Worm (Caenorhabditis elegans) whole organism, L2 larva: ENCODE measurements around the gene C29E4.15.

Experiments
- C34F6.9 ChIP-seq: fragments of 150-350 bp; optimal IDR thresholded peaks from 2 replicates; lab custom pipeline; 2014; ENCODE audit warnings: missing biosample characterization, missing genetic modification characterization
- F13H6.1 ChIP-seq: sonication (generic microtip); optimal IDR thresholded peaks from 2 replicates; lab custom pipeline; 2016; ENCODE audit warnings: missing genetic modification characterization, missing compliant biosample characterization
- R02D3.7 ChIP-seq: fragments of 150-350 bp; optimal IDR thresholded peaks from 2 replicates; lab custom pipeline; 2014; ENCODE audit warnings: missing biosample characterization, missing genetic modification characterization
- Y55F3AM.14 ChIP-seq: fragments of 200-800 bp; sonication (Bioruptor generic); optimal IDR thresholded peaks from 2 replicates; lab custom pipeline; 2018; ENCODE audit warnings: mild to moderate bottlenecking, missing genetic modification characterization, missing compliant biosample characterization
- ZK546.5 ChIP-seq: sonication (generic microtip); optimal IDR thresholded peaks from 2 replicates; lab custom pipeline; 2017; ENCODE audit warnings: missing biosample characterization, missing genetic modification characterization
- alr-1 ChIP-seq: fragments of 150-350 bp; optimal IDR thresholded peaks from 2 replicates; lab custom pipeline; 2014; ENCODE audit warnings: missing biosample characterization, missing genetic modification characterization
- aly-2 ChIP-seq: fragments of 150-350 bp; optimal IDR thresholded peaks from 2 replicates; lab custom pipeline; 2014; ENCODE audit warnings: missing biosample characterization, missing genetic modification characterization
- ama-1 ChIP-seq: fragments of 150-350 bp; optimal IDR thresholded peaks from 2 replicates; lab custom pipeline; 2018; ENCODE audit warnings: inconsistent platforms
- blmp-1 ChIP-seq: sonication (generic microtip); optimal IDR thresholded peaks from 2 replicates; lab custom pipeline; 2017; ENCODE audit warnings: missing genetic modification characterization, mild to moderate bottlenecking, missing compliant biosample characterization, antibody characterized with exemption, moderate library complexity; ENCODE audit not compliant: insufficient read depth
- ceh-16 ChIP-seq: fragments of 150-350 bp; optimal IDR thresholded peaks from 2 replicates; lab custom pipeline; 2014; ENCODE audit warnings: missing biosample characterization, missing genetic modification characterization
- crh-2 ChIP-seq: sonication (generic microtip); optimal IDR thresholded peaks from 2 replicates; lab custom pipeline; 2017; ENCODE audit warnings: missing biosample characterization, missing genetic modification characterization
- egl-27 ChIP-seq: sonication (generic microtip); optimal IDR thresholded peaks from 3 replicates; lab custom pipeline; 2017; ENCODE audit warnings: missing biosample characterization, missing genetic modification reagents, missing genetic modification characterization
- elt-1 ChIP-seq: fragments of 150-350 bp; optimal IDR thresholded peaks from 2 replicates; lab custom pipeline; 2014; ENCODE audit warnings: missing biosample characterization, missing genetic modification characterization
- elt-3 ChIP-seq: sonication (generic microtip); optimal IDR thresholded peaks from 2 replicates; lab custom pipeline; 2017; ENCODE audit warnings: missing biosample characterization, missing genetic modification characterization
- fos-1 ChIP-seq: fragments of 150-350 bp; optimal IDR thresholded peaks from 2 replicates; lab custom pipeline; 2014; ENCODE audit warnings: missing biosample characterization, missing genetic modification characterization
- gmeb-1 ChIP-seq: fragments of 150-350 bp; optimal IDR thresholded peaks from 2 replicates; lab custom pipeline; 2014; ENCODE audit warnings: missing biosample characterization, missing genetic modification characterization
- lin-11 ChIP-seq: fragments of 150-350 bp; sonication (generic microtip); optimal IDR thresholded peaks from 2 replicates; lab custom pipeline; 2014; ENCODE audit warnings: missing biosample characterization, missing genetic modification characterization, inconsistent platforms, mixed read lengths
- lin-13 ChIP-seq: fragments of 150-350 bp; optimal IDR thresholded peaks from 2 replicates; lab custom pipeline; 2014; ENCODE audit warnings: missing biosample characterization, missing genetic modification reagents, missing genetic modification characterization
- lin-39 ChIP-seq: fragments of 150-350 bp; optimal IDR thresholded peaks from 2 replicates; lab custom pipeline; 2014; ENCODE audit warnings: missing biosample characterization, missing genetic modification reagents, missing genetic modification characterization
- lsy-2 ChIP-seq, 2 experiments: fragments of 150-350 bp in 1 of 2; sonication (generic microtip) in 1 of 2; optimal IDR thresholded peaks; 2 replicates each; lab custom pipeline; 2014 to 2017; ENCODE audit warnings: missing biosample characterization in 2 of 2, missing genetic modification characterization in 2 of 2
- mab-5 ChIP-seq: fragments of 150-350 bp; optimal IDR thresholded peaks from 2 replicates; lab custom pipeline; 2014; ENCODE audit warnings: missing biosample characterization, missing genetic modification characterization
- mbf-1 ChIP-seq: sonication (generic microtip); optimal IDR thresholded peaks from 2 replicates; lab custom pipeline; 2017; ENCODE audit warnings: missing biosample characterization, missing genetic modification characterization
- mdl-1 ChIP-seq, 2 experiments: fragments of 150-350 bp in 1 of 2; sonication (generic microtip) in 1 of 2; optimal IDR thresholded peaks; 2 replicates each; lab custom pipeline; 2017; ENCODE audit warnings: missing biosample characterization in 2 of 2, missing genetic modification characterization in 2 of 2
- nhr-10 ChIP-seq: sonication (generic microtip); optimal IDR thresholded peaks from 2 replicates; lab custom pipeline; 2017; ENCODE audit warnings: missing biosample characterization, missing genetic modification characterization
- nhr-12 ChIP-seq: fragments of 150-350 bp; optimal IDR thresholded peaks from 2 replicates; lab custom pipeline; 2014; ENCODE audit warnings: missing biosample characterization, missing genetic modification characterization
- nhr-129 ChIP-seq: fragments of 150-350 bp; optimal IDR thresholded peaks from 2 replicates; lab custom pipeline; 2014; ENCODE audit warnings: missing biosample characterization, missing genetic modification characterization
- nhr-21 ChIP-seq: fragments of 150-350 bp; optimal IDR thresholded peaks from 2 replicates; lab custom pipeline; 2014; ENCODE audit warnings: missing biosample characterization, missing genetic modification characterization
- nhr-23 ChIP-seq: fragments of 150-350 bp; optimal IDR thresholded peaks from 2 replicates; lab custom pipeline; 2014; ENCODE audit warnings: missing biosample characterization, missing genetic modification reagents, missing genetic modification characterization
- nhr-237 ChIP-seq: fragments of 150-350 bp; optimal IDR thresholded peaks from 2 replicates; lab custom pipeline; 2014; ENCODE audit warnings: missing biosample characterization, missing genetic modification characterization
- nhr-25 ChIP-seq: fragments of 150-350 bp; sonication (generic microtip); optimal IDR thresholded peaks from 3 replicates; lab custom pipeline; 2014; ENCODE audit warnings: missing biosample characterization, missing genetic modification characterization
- nhr-6 ChIP-seq: fragments of 150-350 bp; optimal IDR thresholded peaks from 2 replicates; lab custom pipeline; 2014; ENCODE audit warnings: missing biosample characterization, missing genetic modification characterization
- nhr-77 ChIP-seq: fragments of 150-350 bp; optimal IDR thresholded peaks from 2 replicates; lab custom pipeline; 2014; ENCODE audit warnings: missing biosample characterization, missing genetic modification characterization
- peb-1 ChIP-seq: fragments of 150-350 bp; optimal IDR thresholded peaks from 2 replicates; lab custom pipeline; 2014; ENCODE audit warnings: missing biosample characterization, missing genetic modification characterization
- sem-4 ChIP-seq: fragments of 150-350 bp; optimal IDR thresholded peaks from 2 replicates; lab custom pipeline; 2014; ENCODE audit warnings: missing biosample characterization, missing genetic modification reagents, missing genetic modification characterization
- skn-1 ChIP-seq: sonication (generic microtip); optimal IDR thresholded peaks from 2 replicates; lab custom pipeline; 2017; ENCODE audit warnings: missing biosample characterization, missing genetic modification characterization
- sma-3 ChIP-seq: sonication (generic microtip); optimal IDR thresholded peaks from 2 replicates; lab custom pipeline; 2016; ENCODE audit warnings: missing genetic modification reagents, missing genetic modification characterization, missing compliant biosample characterization
- sma-9 ChIP-seq, 2 experiments: fragments of 150-350 bp in 1 of 2; sonication (generic microtip) in 1 of 2; optimal IDR thresholded peaks; 2 replicates each; lab custom pipeline; 2014 to 2016; ENCODE audit warnings: missing genetic modification characterization in 2 of 2, mild to moderate bottlenecking in 1 of 2, missing biosample characterization in 1 of 2, missing compliant biosample characterization in 1 of 2, missing genetic modification reagents in 1 of 2, moderate library complexity in 1 of 2
- snpc-4 ChIP-seq: fragments of 150-350 bp; optimal IDR thresholded peaks from 2 replicates; lab custom pipeline; 2014; ENCODE audit warnings: missing biosample characterization, missing genetic modification characterization
- unc-39 ChIP-seq: fragments of 150-350 bp; optimal IDR thresholded peaks from 2 replicates; lab custom pipeline; 2014; ENCODE audit warnings: missing biosample characterization, missing genetic modification characterization
- unc-55 ChIP-seq: fragments of 150-350 bp; sonication (generic microtip); optimal IDR thresholded peaks from 3 replicates; lab custom pipeline; 2014; ENCODE audit warnings: missing biosample characterization, missing genetic modification reagents, missing genetic modification characterization
- zag-1 ChIP-seq: fragments of 150-350 bp; optimal IDR thresholded peaks from 2 replicates; lab custom pipeline; 2014; ENCODE audit warnings: missing biosample characterization, missing genetic modification characterization
- ztf-1 ChIP-seq: fragments of 200-800 bp; sonication (Bioruptor generic); conservative IDR thresholded peaks from 2 replicates; pipeline ENCODE4 v1.3.6; 2022; ENCODE audit warnings: missing genetic modification characterization, missing compliant biosample characterization
- ztf-11 ChIP-seq: sonication (generic microtip); optimal IDR thresholded peaks from 2 replicates; lab custom pipeline; 2017; ENCODE audit warnings: missing biosample characterization, missing genetic modification characterization
- ztf-4 ChIP-seq: fragments of 150-350 bp; optimal IDR thresholded peaks from 2 replicates; lab custom pipeline; 2014; ENCODE audit warnings: missing biosample characterization, missing genetic modification characterization

Gene C29E4.15

DNA sequence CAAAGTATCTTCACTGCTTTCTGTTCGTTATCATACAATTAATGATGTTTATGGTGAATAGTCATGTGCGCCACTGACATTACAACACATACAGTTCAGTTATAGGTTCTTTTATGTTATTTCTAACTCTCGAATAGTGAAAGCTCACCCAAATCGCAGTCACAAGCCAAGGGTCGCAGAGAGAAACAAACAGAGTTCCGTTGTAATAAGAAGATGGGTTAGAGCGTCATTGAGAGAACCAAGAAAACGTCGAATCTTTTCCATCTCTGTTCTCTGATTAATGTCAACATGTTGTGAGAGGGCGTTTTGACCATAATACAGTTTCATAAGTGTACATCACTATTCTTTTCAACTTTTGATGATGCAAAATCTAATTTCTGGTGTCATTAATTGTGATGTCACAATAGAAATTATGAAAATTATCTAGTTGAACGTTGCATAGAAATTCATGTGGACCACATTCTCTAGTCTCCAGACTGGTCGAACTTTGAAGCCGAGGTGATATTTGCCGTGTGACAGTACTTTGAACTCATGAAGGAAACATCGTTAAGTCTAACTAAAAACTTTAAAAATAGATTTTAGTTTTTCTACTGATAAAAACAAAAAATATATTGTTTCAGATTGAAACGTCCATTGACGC lies 21.7 kb downstream of the C29E4.15 start:
- TF ChIP-seq nhr-77 (tag; lab: Kevin White, UChicago) (no peak), skn-1 (tag; lab: Kevin White, UChicago) (no peak), ztf-4 (tag; lab: Kevin White, UChicago) (peak; percentile 45), lin-11 (no peak), lin-13 (GFP tag; lab: Kevin White, UChicago) (no peak), unc-39 (no peak), elt-1 (tag; lab: Kevin White, UChicago) (no peak), unc-55 (GFP tag; lab: Kevin White, UChicago) (no peak), nhr-6 (no peak), crh-2 (peak; percentile 6), R02D3.7 (no peak), ceh-16 (tag; lab: Kevin White, UChicago) (no peak), mbf-1 (tag; lab: Kevin White, UChicago) (no peak), gmeb-1 (tag; lab: Kevin White, UChicago) (no peak), sem-4 (tag; lab: Kevin White, UChicago) (no peak), nhr-10 (tag; lab: Kevin White, UChicago) (no peak), lin-39 (tag; lab: Kevin White, UChicago) (no peak), nhr-21 (peak; percentile 33), nhr-23 (tag; lab: Kevin White, UChicago) (no peak), nhr-129 (tag; lab: Kevin White, UChicago) (peak; percentile 65), ztf-11 (tag; lab: Kevin White, UChicago) (no peak), mdl-1 (tag; optimal IDR thresholded peaks at IDR 0.05; lab: Kevin White, UChicago) (no peak), aly-2 (tag; lab: Kevin White, UChicago) (no peak), zag-1 (no peak), ZK546.5 (tag; lab: Kevin White, UChicago) (no peak), ztf-1 (GFP tag; lab: Robert Waterston, UW) (no peak), sma-9 (GFP tag; optimal IDR thresholded peaks at IDR 0.05; lab: Kevin White, UChicago) (peak; percentile 33), sma-9 (tag; optimal IDR thresholded peaks at IDR 0.05; lab: Kevin White, UChicago) (no peak), nhr-237 (tag; lab: Kevin White, UChicago) (no peak), egl-27 (tag; lab: Kevin White, UChicago) (no peak), C34F6.9 (tag; lab: Kevin White, UChicago) (peak; percentile 15), elt-3 (tag; lab: Kevin White, UChicago) (no peak), nhr-25 (tag; lab: Kevin White, UChicago) (peak; percentile 41), lsy-2 (tag; optimal IDR thresholded peaks at IDR 0.05; lab: Kevin White, UChicago) (peak in 1 of 2 experiments; percentile 39), sma-3 (GFP tag; lab: Kevin White, UChicago) (no peak), peb-1 (tag; lab: Kevin White, UChicago) (no peak), Y55F3AM.14 (GFP tag; lab: Kevin White, UChicago) (no peak), ama-1 (peak; percentile 57), fos-1 (peak; percentile 29), blmp-1 (peak; percentile 83), F13H6.1 (tag; lab: Kevin White, UChicago) (no peak), alr-1 (tag; lab: Kevin White, UChicago) (no peak), nhr-12 (no peak), snpc-4 (tag; lab: Kevin White, UChicago) (no peak)

ce11 chrIII:7977224-7977623 lies 24.8 kb downstream of the C29E4.15 start:
- TF ChIP-seq C34F6.9 (tag; lab: Kevin White, UChicago) (no peak), mab-5 (tag; lab: Kevin White, UChicago) (no peak), ama-1 (peak; percentile 24), ZK546.5 (tag; lab: Kevin White, UChicago) (no peak), sma-9 (GFP tag; optimal IDR thresholded peaks at IDR 0.05; lab: Kevin White, UChicago) (peak; percentile 7), sma-9 (tag; optimal IDR thresholded peaks at IDR 0.05; lab: Kevin White, UChicago) (no peak), Y55F3AM.14 (GFP tag; lab: Kevin White, UChicago) (no peak), nhr-21 (peak; percentile 45), F13H6.1 (tag; lab: Kevin White, UChicago) (peak; percentile 26), sma-3 (GFP tag; lab: Kevin White, UChicago) (peak; percentile 11), mdl-1 (tag; optimal IDR thresholded peaks at IDR 0.05; lab: Kevin White, UChicago) (no peak), nhr-12 (no peak)
